Worm (Caenorhabditis elegans): Measurements from ENCODE around the gene cdd-2.

DNA sequence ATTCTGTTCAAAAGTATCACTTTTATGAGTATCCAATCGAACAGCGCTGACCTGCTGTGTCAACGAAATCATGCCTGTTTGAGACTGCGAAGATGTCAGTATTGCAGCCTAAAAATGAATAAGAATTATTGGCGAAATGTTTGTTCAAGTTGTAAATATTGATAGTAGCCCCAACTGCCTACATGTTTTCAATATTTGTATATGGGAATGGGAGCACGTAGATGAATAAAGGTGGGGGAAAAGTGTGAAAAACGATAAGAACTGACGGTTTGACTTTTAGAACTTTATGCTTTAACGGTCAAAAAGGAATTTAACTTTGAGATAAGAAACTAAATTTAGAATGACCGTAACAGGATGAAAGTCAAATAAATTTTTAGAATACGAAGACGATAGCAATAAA is 27.4 kb downstream of the cdd-2 start:
- TF ChIP-seq mep-1 (tag; optimal IDR thresholded peaks at IDR 0.05) (no peak), unc-39 (tag; optimal IDR thresholded peaks at IDR 0.05) (no peak), blmp-1 (tag; optimal IDR thresholded peaks at IDR 0.05) (no peak), mls-2 (tag; optimal IDR thresholded peaks at IDR 0.05) (no peak), snpc-4 (tag; optimal IDR thresholded peaks at IDR 0.05) (no peak)
